Worm (Caenorhabditis elegans) whole organism, L4 larva: ENCODE measurements around the gene mif-2.
A peak's percentile ranks its signal among the peaks of the same experiment; 100 is the strongest.

Experiments
- dmd-8 ChIP-seq: fragments of 200-800 bp; sonication (Bioruptor generic); IDR thresholded peaks from 2 replicates; pipeline ENCODE4 v1.3.6; 2022; ENCODE audit warnings: missing genetic modification characterization, missing compliant biosample characterization
- dmd-9 ChIP-seq: fragments of 200-800 bp; sonication (Bioruptor generic); IDR thresholded peaks from 2 replicates; pipeline ENCODE4 v1.3.6; 2022; ENCODE audit warnings: missing genetic modification reagents, missing genetic modification characterization, missing compliant biosample characterization
- dpl-1 ChIP-seq: fragments of 150-350 bp; optimal IDR thresholded peaks from 2 replicates; lab custom pipeline; 2014; ENCODE audit warnings: missing biosample characterization, missing genetic modification reagents, missing genetic modification characterization
- dve-1 ChIP-seq: sonication (generic microtip); optimal IDR thresholded peaks from 2 replicates; lab custom pipeline; 2017; ENCODE audit warnings: antibody characterized with exemption, mild to moderate bottlenecking, missing genetic modification characterization, missing compliant biosample characterization; ENCODE audit not compliant: insufficient read depth
- lir-3 ChIP-seq: sonication (generic microtip); optimal IDR thresholded peaks from 2 replicates; lab custom pipeline; 2016; ENCODE audit warnings: mild to moderate bottlenecking, missing genetic modification characterization, missing compliant biosample characterization
- lsy-2 ChIP-seq, 2 experiments: fragments of 150-350 bp in 1 of 2; sonication (generic microtip) in 1 of 2; optimal IDR thresholded peaks; 2 replicates each; lab custom pipeline; 2014 to 2017; ENCODE audit warnings: missing biosample characterization in 2 of 2, missing genetic modification characterization in 2 of 2
- mep-1 ChIP-seq: fragments of 150-350 bp; sonication (generic microtip); optimal IDR thresholded peaks from 3 replicates; lab custom pipeline; 2014; ENCODE audit warnings: missing biosample characterization, missing genetic modification characterization
- mxl-3 ChIP-seq: fragments of 200-800 bp; sonication (Bioruptor generic); optimal IDR thresholded peaks from 2 replicates; lab custom pipeline; 2018; ENCODE audit warnings: mild to moderate bottlenecking, missing genetic modification characterization, missing compliant biosample characterization
- nhr-25 ChIP-seq: sonication (generic microtip); optimal IDR thresholded peaks from 2 replicates; lab custom pipeline; 2017; ENCODE audit warnings: missing genetic modification characterization, mild to moderate bottlenecking, missing compliant biosample characterization, antibody characterized with exemption, moderate library complexity, borderline replicate concordance; ENCODE audit not compliant: insufficient read depth
- pha-4 ChIP-seq, 2 experiments: fragments of 150-350 bp in 1 of 2; fragments of 200-800 bp in 1 of 2; sonication (Bioruptor generic) in 1 of 2; IDR thresholded peaks in 1 of 2; optimal IDR thresholded peaks in 1 of 2; 2 replicates each; pipeline versions ENCODE4 v1.3.6 to Lab custom; 2014 to 2022; ENCODE audit warnings: missing genetic modification characterization in 2 of 2, missing genetic modification reagents in 2 of 2, missing biosample characterization in 1 of 2, missing compliant biosample characterization in 1 of 2
- spr-3 ChIP-seq: fragments of 200-800 bp; sonication (Bioruptor generic); optimal IDR thresholded peaks from 2 replicates; lab custom pipeline; 2018; ENCODE audit warnings: mild to moderate bottlenecking, missing genetic modification characterization, missing compliant biosample characterization
- zfp-2 ChIP-seq: sonication (generic microtip); optimal IDR thresholded peaks from 2 replicates; lab custom pipeline; 2016; ENCODE audit warnings: mild to moderate bottlenecking, missing genetic modification characterization, missing compliant biosample characterization
- ztf-11 ChIP-seq: fragments of 150-350 bp; optimal IDR thresholded peaks from 2 replicates; lab custom pipeline; 2014; ENCODE audit warnings: missing biosample characterization, missing genetic modification characterization

DNA sequence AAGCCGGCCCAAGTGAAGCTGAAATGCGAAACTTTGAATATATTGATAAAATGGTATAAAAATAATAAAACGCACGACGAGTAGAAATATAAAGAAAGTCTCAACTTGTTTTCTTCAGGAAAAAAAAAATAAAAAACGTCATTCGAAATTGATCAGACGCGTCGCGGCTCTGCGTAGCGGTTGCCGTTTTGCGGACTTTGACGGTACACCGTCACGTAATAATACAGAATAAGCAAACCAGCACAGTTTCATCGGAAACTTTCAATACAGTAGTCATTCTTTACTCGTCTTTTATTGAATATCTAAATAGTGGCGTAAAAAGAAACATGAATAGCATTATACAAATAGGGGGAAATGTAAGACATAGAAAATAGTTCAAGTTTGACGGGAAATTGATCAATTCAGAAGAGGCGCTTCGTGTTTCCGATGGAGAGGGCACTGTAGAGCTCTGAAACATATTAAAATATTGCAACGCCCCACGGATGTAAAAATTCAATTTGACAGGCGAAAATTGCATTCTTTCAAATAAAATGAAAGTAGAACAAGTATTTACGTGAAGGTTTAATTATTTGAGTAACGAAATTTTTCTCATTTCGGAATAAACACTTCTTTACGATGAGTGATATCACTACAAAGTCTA is 15.6 kb upstream of the mif-2 start, which contains the start of the genes cyl-1 and C52E4.7:
- TF ChIP-seq pha-4 (GFP tag; IDR thresholded peaks at IDR 0.05; lab: Robert Waterston, UW) (no peak), pha-4 (tag; optimal IDR thresholded peaks at IDR 0.05; lab: Kevin White, UChicago) (no peak), dpl-1 (GFP tag; lab: Kevin White, UChicago) (peak; percentile 67), mxl-3 (GFP tag; lab: Kevin White, UChicago) (no peak), ztf-11 (tag; lab: Kevin White, UChicago) (no peak), mep-1 (tag; lab: Kevin White, UChicago) (no peak), spr-3 (no peak), zfp-2 (no peak), lir-3 (no peak), nhr-25 (peak; percentile 39), dmd-8 (GFP tag; lab: Robert Waterston, UW) (no peak), dve-1 (tag; lab: Kevin White, UChicago) (peak; percentile 39), dmd-9 (no peak), lsy-2 (tag; optimal IDR thresholded peaks at IDR 0.05; lab: Kevin White, UChicago) (peak in 1 of 2 experiments; percentile 72)
